Worm (Caenorhabditis elegans) whole organism, late embryonic: ENCODE data around the gene mlc-1.

Experiments
- ceh-18 ChIP-seq: sonication (generic microtip); optimal IDR thresholded peaks from 2 replicates; lab custom pipeline; 2016; ENCODE audit warnings: missing genetic modification characterization, missing compliant biosample characterization
- ceh-2 ChIP-seq: sonication (generic microtip); optimal IDR thresholded peaks from 2 replicates; lab custom pipeline; 2016; ENCODE audit warnings: missing genotype, missing genetic modification characterization, missing compliant biosample characterization
- nhr-11 ChIP-seq: fragments of 150-350 bp; optimal IDR thresholded peaks from 2 replicates; lab custom pipeline; 2014; ENCODE audit warnings: missing biosample characterization, missing genetic modification characterization
- tbx-2 ChIP-seq: sonication (generic microtip); optimal IDR thresholded peaks from 2 replicates; lab custom pipeline; 2016; ENCODE audit warnings: missing genetic modification characterization, missing compliant biosample characterization

DNA sequence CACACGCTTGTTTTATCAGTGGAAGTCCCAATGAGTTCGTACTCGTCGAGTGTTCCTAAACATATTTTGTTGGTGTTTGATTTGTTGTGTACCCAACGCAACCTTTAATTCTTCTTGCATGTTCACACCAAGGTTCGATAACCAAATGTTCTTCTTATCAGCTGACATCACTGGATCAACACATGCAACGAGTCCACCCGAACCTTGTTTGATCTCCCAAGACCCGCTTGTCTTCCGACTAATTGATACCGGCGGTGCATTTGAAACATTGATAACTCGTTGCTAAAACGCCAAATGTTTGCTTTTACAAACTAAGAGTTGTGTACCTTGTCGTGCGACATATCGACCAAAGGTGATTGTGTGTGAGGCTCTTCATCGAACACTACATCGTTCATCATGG is 12.7 kb downstream of the mlc-1 start:
- TF ChIP-seq nhr-11 (tag; lab: Kevin White, UChicago) (no peak), ceh-18 (tag; lab: Kevin White, UChicago) (no peak), ceh-2 (tag; lab: Kevin White, UChicago) (no peak), tbx-2 (tag; lab: Kevin White, UChicago) (no peak)
